ENCODE assay signal across 5 fruit fly cellular contexts in genomic region chrX:10585158-10585634, dm6.
TF ChIP-seq lines count a peak whose summit lies in the region.

TSS of gene spri (minus strand) at chrX:10585422.

- no peak for TF ChIP-seq CTCF in whole organism, embryonic (GFP tag; optimal IDR thresholded peaks at IDR 0.05; lab: Kevin White, UChicago)

TF ChIP-seq in whole organism, adult, 20 proteins besides CTCF, POLR2A, EP300 and RAD21 (continues in another document):
- peak; percentile 43 for TF ChIP-seq cic (GFP tag; optimal IDR thresholded peaks at IDR 0.05; lab: Kevin White, UChicago)
- TF ChIP-seq CG1620 (GFP tag; optimal IDR thresholded peaks at IDR 0.05; lab: Kevin White, UChicago), result no peak
- TF ChIP-seq Clk (GFP tag; optimal IDR thresholded peaks at IDR 0.05; lab: Kevin White, UChicago), result no peak
- TF ChIP-seq CG14711 (tag; optimal IDR thresholded peaks at IDR 0.05; lab: Kevin White, UChicago), result no peak
- TF ChIP-seq Hr96 (GFP tag; optimal IDR thresholded peaks at IDR 0.05; lab: Kevin White, UChicago), result peak; percentile 36
- TF ChIP-seq toe (GFP tag; optimal IDR thresholded peaks at IDR 0.05; lab: Kevin White, UChicago), result no peak
- TF ChIP-seq bab1 (GFP tag; optimal IDR thresholded peaks at IDR 0.05; lab: Kevin White, UChicago), result peak; percentile 32
- no peak for TF ChIP-seq CG5204 (GFP tag; optimal IDR thresholded peaks at IDR 0.05; lab: Kevin White, UChicago)
- TF ChIP-seq CG12768 (GFP tag; optimal IDR thresholded peaks at IDR 0.05; lab: Kevin White, UChicago), result no peak
- peak; percentile 78 for TF ChIP-seq kay (GFP tag; lab: Kevin White, UChicago; ENCODE audit: borderline replicate concordance)
- TF ChIP-seq Mnt (GFP tag; optimal IDR thresholded peaks at IDR 0.05; lab: Kevin White, UChicago), result peak; percentile 43
- TF ChIP-seq pad (GFP tag; optimal IDR thresholded peaks at IDR 0.05; lab: Kevin White, UChicago), result peak; percentile 88
- no peak for TF ChIP-seq Crg-1 (GFP tag; optimal IDR thresholded peaks at IDR 0.05; lab: Kevin White, UChicago)
- TF ChIP-seq CG33017 (tag; optimal IDR thresholded peaks at IDR 0.05; lab: Kevin White, UChicago), result no peak
- no peak for TF ChIP-seq CG11617 (GFP tag; optimal IDR thresholded peaks at IDR 0.05; lab: Kevin White, UChicago)
- TF ChIP-seq cnc (optimal IDR thresholded peaks at IDR 0.05; lab: Kevin White, UChicago), result no peak
- TF ChIP-seq CG7101 (tag; optimal IDR thresholded peaks at IDR 0.05; lab: Kevin White, UChicago), result no peak
- peak; percentile 68 for TF ChIP-seq tj (GFP tag; optimal IDR thresholded peaks at IDR 0.05; lab: Kevin White, UChicago)
- TF ChIP-seq ovo (GFP tag; optimal IDR thresholded peaks at IDR 0.05; lab: Kevin White, UChicago), result peak; percentile 43

TF ChIP-seq in whole organism, embryonic, 481 proteins besides CTCF, POLR2A, EP300 and RAD21 (continues in another document):
- TF ChIP-seq lbe (GFP tag; optimal IDR thresholded peaks at IDR 0.05; lab: Kevin White, UChicago), result peak; percentile 27
- TF ChIP-seq CG1647 (GFP tag; optimal IDR thresholded peaks at IDR 0.05; lab: Kevin White, UChicago), result no peak
- TF ChIP-seq CG9215 (GFP tag; IDR thresholded peaks at IDR 0.05; lab: Robert Waterston, UW), result no peak
- no peak for TF ChIP-seq CG7928 (GFP tag; optimal IDR thresholded peaks at IDR 0.05; lab: Kevin White, UChicago)
- no peak for TF ChIP-seq CG9609 (GFP tag; optimal IDR thresholded peaks at IDR 0.05; lab: Kevin White, UChicago)
- TF ChIP-seq HHEX (GFP tag; optimal IDR thresholded peaks at IDR 0.05; lab: Kevin White, UChicago), result peak; percentile 18
- TF ChIP-seq Atf6 (GFP tag; IDR thresholded peaks at IDR 0.05; lab: Robert Waterston, UW), result 0 out of 2 replicates have a peak, but pooled peaks have one; percentile 31
- no peak for TF ChIP-seq CG17385 (GFP tag; optimal IDR thresholded peaks at IDR 0.05; lab: Kevin White, UChicago)
- no peak for TF ChIP-seq CG9876 (GFP tag; optimal IDR thresholded peaks at IDR 0.05; lab: Kevin White, UChicago)
- no peak for TF ChIP-seq sqz (GFP tag; optimal IDR thresholded peaks at IDR 0.05; lab: Kevin White, UChicago)
- peak; percentile 62 for TF ChIP-seq Adf1 (GFP tag; IDR thresholded peaks at IDR 0.05; lab: Robert Waterston, UW)
- TF ChIP-seq CG6272 (GFP tag; IDR thresholded peaks at IDR 0.05; lab: Robert Waterston, UW), result no peak
- no peak for TF ChIP-seq ATbp (GFP tag; optimal IDR thresholded peaks at IDR 0.05; lab: Kevin White, UChicago)
- no peak for TF ChIP-seq pzg (GFP tag; optimal IDR thresholded peaks at IDR 0.05; lab: Kevin White, UChicago)
- TF ChIP-seq CG2199 (GFP tag; IDR thresholded peaks at IDR 0.05; lab: Robert Waterston, UW), result 0 out of 3 replicates have a peak, but pooled peaks have one; percentile 47
- TF ChIP-seq HLH54F (GFP tag; optimal IDR thresholded peaks at IDR 0.05; lab: Kevin White, UChicago), result no peak
- no peak for TF ChIP-seq H15 (GFP tag; IDR thresholded peaks at IDR 0.05; lab: Robert Waterston, UW)
- TF ChIP-seq MTF-1 (GFP tag; optimal IDR thresholded peaks at IDR 0.05; lab: Kevin White, UChicago; ENCODE audit: borderline replicate concordance), result no peak
- no peak for TF ChIP-seq Dad (GFP tag; optimal IDR thresholded peaks at IDR 0.05; lab: Kevin White, UChicago)

TF ChIP-seq in whole organism, prepupa, 60 proteins besides CTCF, POLR2A, EP300 and RAD21 (continues in another document):
- TF ChIP-seq CG15336 (GFP tag; IDR thresholded peaks at IDR 0.05; lab: Robert Waterston, UW) (peak; percentile 62), Eip78C (GFP tag; lab: Kevin White, UChicago) (peak; percentile 66), Hr38 (GFP tag; optimal IDR thresholded peaks at IDR 0.05; lab: Kevin White, UChicago) (no peak), cyc (GFP tag; optimal IDR thresholded peaks at IDR 0.05; lab: Kevin White, UChicago) (no peak), Ets96B (tag; optimal IDR thresholded peaks at IDR 0.05; lab: Kevin White, UChicago) (peak; percentile 31), CG11902 (GFP tag; optimal IDR thresholded peaks at IDR 0.05; lab: Kevin White, UChicago) (no peak), achi (GFP tag; optimal IDR thresholded peaks at IDR 0.05; lab: Kevin White, UChicago) (no peak), CG10631 (GFP tag; optimal IDR thresholded peaks at IDR 0.05; lab: Kevin White, UChicago) (no peak), CG8319 (GFP tag; optimal IDR thresholded peaks at IDR 0.05; lab: Kevin White, UChicago) (peak; percentile 14), CG6276 (GFP tag; optimal IDR thresholded peaks at IDR 0.05; lab: Kevin White, UChicago) (peak; percentile 83), Ets21C (GFP tag; optimal IDR thresholded peaks at IDR 0.05; lab: Kevin White, UChicago) (no peak), CG7368 (GFP tag; optimal IDR thresholded peaks at IDR 0.05; lab: Kevin White, UChicago) (peak; percentile 2), Smox (GFP tag; optimal IDR thresholded peaks at IDR 0.05; lab: Kevin White, UChicago) (no peak), CG9139 (GFP tag; optimal IDR thresholded peaks at IDR 0.05; lab: Kevin White, UChicago) (peak; percentile 62), Met (GFP tag; optimal IDR thresholded peaks at IDR 0.05; lab: Kevin White, UChicago) (no peak), CG10669 (GFP tag; optimal IDR thresholded peaks at IDR 0.05; lab: Kevin White, UChicago) (peak; percentile 29), CG6163 (GFP tag; IDR thresholded peaks at IDR 0.05; lab: Robert Waterston, UW) (peak; percentile 68), ss (GFP tag; optimal IDR thresholded peaks at IDR 0.05; lab: Kevin White, UChicago) (peak; percentile 58 to 74), CG3032 (tag; optimal IDR thresholded peaks at IDR 0.05; lab: Kevin White, UChicago) (peak; percentile 46), CG32006 (GFP tag; optimal IDR thresholded peaks at IDR 0.05; lab: Kevin White, UChicago) (no peak)

TF ChIP-seq in whole organism, pupa, 21 proteins besides CTCF, POLR2A, EP300 and RAD21:
- TF ChIP-seq CG32121 (GFP tag; IDR thresholded peaks at IDR 0.05; lab: Robert Waterston, UW) (peak; percentile 63), fd96Ca (GFP tag; IDR thresholded peaks at IDR 0.05; lab: Robert Waterston, UW) (peak; percentile 68; the same call in 2 of the 3 replicates), Ets98B (GFP tag; IDR thresholded peaks at IDR 0.05; lab: Robert Waterston, UW) (peak; percentile 69; the same call in 1 of the 2 replicates), CG9948 (tag; optimal IDR thresholded peaks at IDR 0.05; lab: Kevin White, UChicago) (peak; percentile 41), CG15710 (tag; optimal IDR thresholded peaks at IDR 0.05; lab: Kevin White, UChicago) (peak; percentile 58), CG34367 (tag; optimal IDR thresholded peaks at IDR 0.05; lab: Kevin White, UChicago) (peak; percentile 67), Pif1A (GFP tag; optimal IDR thresholded peaks at IDR 0.05; lab: Kevin White, UChicago) (peak; percentile 19), CG8159 (tag; optimal IDR thresholded peaks at IDR 0.05; lab: Kevin White, UChicago) (peak; percentile 58), Pif1B (GFP tag; optimal IDR thresholded peaks at IDR 0.05; lab: Kevin White, UChicago) (peak; percentile 18), EcR (GFP tag; optimal IDR thresholded peaks at IDR 0.05; lab: Kevin White, UChicago) (peak; percentile 49), CG14655 (GFP tag; optimal IDR thresholded peaks at IDR 0.05; lab: Kevin White, UChicago) (peak; percentile 55), Snoo (tag; optimal IDR thresholded peaks at IDR 0.05; lab: Kevin White, UChicago) (no peak), rn (GFP tag; IDR thresholded peaks at IDR 0.05; lab: Robert Waterston, UW) (no peak), CG10348 (GFP tag; IDR thresholded peaks at IDR 0.05; lab: Robert Waterston, UW) (no peak), CG4496 (GFP tag; IDR thresholded peaks at IDR 0.05; lab: Robert Waterston, UW) (peak; percentile 72), D1 (tag; optimal IDR thresholded peaks at IDR 0.05; lab: Kevin White, UChicago) (no peak), CG13204 (GFP tag; optimal IDR thresholded peaks at IDR 0.05; lab: Kevin White, UChicago) (peak; percentile 65), CG12605 (GFP tag; IDR thresholded peaks at IDR 0.05; lab: Robert Waterston, UW) (peak; percentile 79), gl (tag; optimal IDR thresholded peaks at IDR 0.05; lab: Kevin White, UChicago) (peak; percentile 77), CG8301 (tag; optimal IDR thresholded peaks at IDR 0.05; lab: Kevin White, UChicago) (peak; percentile 32), CG17806 (tag; optimal IDR thresholded peaks at IDR 0.05; lab: Kevin White, UChicago) (peak; percentile 41)

TF ChIP-seq in whole organism, wandering third instar larva, 38 proteins besides CTCF, POLR2A, EP300 and RAD21 (continues in another document):
- no peak for TF ChIP-seq tai (GFP tag; optimal IDR thresholded peaks at IDR 0.05; lab: Kevin White, UChicago)
- TF ChIP-seq Rel (GFP tag; optimal IDR thresholded peaks at IDR 0.05; lab: Kevin White, UChicago), result no peak
- peak; percentile 49 for TF ChIP-seq Rel (tag; optimal IDR thresholded peaks at IDR 0.05; lab: Kevin White, UChicago)
- no peak for TF ChIP-seq Abd-B (GFP tag; optimal IDR thresholded peaks at IDR 0.05; lab: Kevin White, UChicago)
- TF ChIP-seq OdsH (GFP tag; optimal IDR thresholded peaks at IDR 0.05; lab: Kevin White, UChicago), result peak; percentile 2
- no peak for TF ChIP-seq Dfd (GFP tag; optimal IDR thresholded peaks at IDR 0.05; lab: Kevin White, UChicago)
- no peak for TF ChIP-seq dmrt93B (GFP tag; optimal IDR thresholded peaks at IDR 0.05; lab: Kevin White, UChicago)
- TF ChIP-seq dl (GFP tag; optimal IDR thresholded peaks at IDR 0.05; lab: Kevin White, UChicago; ENCODE audit: insufficient read depth in 1 of 2, partially characterized antibody in 2 of 2), result no peak
- TF ChIP-seq Mio (GFP tag; optimal IDR thresholded peaks at IDR 0.05; lab: Kevin White, UChicago), result no peak
- no peak for TF ChIP-seq Hr83 (GFP tag; optimal IDR thresholded peaks at IDR 0.05; lab: Kevin White, UChicago; ENCODE audit: poor library complexity, severe bottlenecking)
- no peak for TF ChIP-seq Hr78 (GFP tag; optimal IDR thresholded peaks at IDR 0.05; lab: Kevin White, UChicago)
- TF ChIP-seq jim (GFP tag; optimal IDR thresholded peaks at IDR 0.05; lab: Kevin White, UChicago), result no peak
- no peak for TF ChIP-seq fru (GFP tag; optimal IDR thresholded peaks at IDR 0.05; lab: Kevin White, UChicago)
- TF ChIP-seq foxo (GFP tag; optimal IDR thresholded peaks at IDR 0.05; lab: Kevin White, UChicago), result peak in 1 of 2 experiments; percentile 6
- no peak for TF ChIP-seq ey (GFP tag; optimal IDR thresholded peaks at IDR 0.05; lab: Kevin White, UChicago)
- no peak for TF ChIP-seq brk (GFP tag; optimal IDR thresholded peaks at IDR 0.05; lab: Kevin White, UChicago)
- no peak for TF ChIP-seq psq (GFP tag; optimal IDR thresholded peaks at IDR 0.05; lab: Kevin White, UChicago)
- TF ChIP-seq Myc (optimal IDR thresholded peaks at IDR 0.05; lab: Kevin White, UChicago), result no peak
- no peak for TF ChIP-seq HLH106 (tag; optimal IDR thresholded peaks at IDR 0.05; lab: Kevin White, UChicago)
- TF ChIP-seq CG32264 (GFP tag; optimal IDR thresholded peaks at IDR 0.05; lab: Kevin White, UChicago), result no peak
- no peak for TF ChIP-seq dsf (GFP tag; optimal IDR thresholded peaks at IDR 0.05; lab: Kevin White, UChicago; ENCODE audit: borderline replicate concordance)
- TF ChIP-seq Jra (GFP tag; optimal IDR thresholded peaks at IDR 0.05; lab: Kevin White, UChicago), result no peak
- TF ChIP-seq h (GFP tag; optimal IDR thresholded peaks at IDR 0.05; lab: Kevin White, UChicago), result peak; percentile 22
- no peak for TF ChIP-seq pan (optimal IDR thresholded peaks at IDR 0.05; lab: Kevin White, UChicago)
